Worm (Caenorhabditis elegans) whole organism, late embryonic: Measurements from ENCODE around the gene jbts-14.

ENCODE experiments used
- C08G9.2 ChIP-seq: sonication (generic microtip); optimal IDR thresholded peaks from 2 replicates; lab custom pipeline; 2016; ENCODE audit warnings: mild to moderate bottlenecking, missing genetic modification characterization, moderate library complexity, missing compliant biosample characterization
- ama-1 ChIP-seq: fragments of 150-350 bp; optimal IDR thresholded peaks from 2 replicates; lab custom pipeline; 2014
- ceh-19 ChIP-seq: fragments of 200-800 bp; sonication (Bioruptor generic); optimal IDR thresholded peaks from 2 replicates; lab custom pipeline; 2018; ENCODE audit warnings: mild to moderate bottlenecking, missing genetic modification characterization, missing compliant biosample characterization
- che-1 ChIP-seq: sonication (generic microtip); optimal IDR thresholded peaks from 2 replicates; lab custom pipeline; 2016; ENCODE audit warnings: mild to moderate bottlenecking, missing genetic modification characterization, missing compliant biosample characterization
- dve-1 ChIP-seq: sonication (generic microtip); optimal IDR thresholded peaks from 2 replicates; lab custom pipeline; 2017; ENCODE audit warnings: antibody characterized with exemption, mild to moderate bottlenecking, missing genetic modification characterization, missing compliant biosample characterization
- elt-4 ChIP-seq: sonication (generic microtip); optimal IDR thresholded peaks from 2 replicates; lab custom pipeline; 2016; ENCODE audit warnings: missing genetic modification characterization, missing compliant biosample characterization
- eyg-1 ChIP-seq: sonication (generic microtip); optimal IDR thresholded peaks from 2 replicates; lab custom pipeline; 2016; ENCODE audit warnings: missing genotype, missing genetic modification characterization, missing compliant biosample characterization
- fkh-10 ChIP-seq: fragments of 150-350 bp; optimal IDR thresholded peaks from 2 replicates; lab custom pipeline; 2014; ENCODE audit warnings: missing biosample characterization, missing genetic modification reagents, missing genetic modification characterization
- hlh-15 ChIP-seq: sonication (generic microtip); optimal IDR thresholded peaks from 2 replicates; lab custom pipeline; 2016; ENCODE audit warnings: missing genetic modification characterization, missing compliant biosample characterization
- lin-11 ChIP-seq: fragments of 200-800 bp; sonication (Bioruptor generic); optimal IDR thresholded peaks from 2 replicates; lab custom pipeline; 2018; ENCODE audit warnings: mild to moderate bottlenecking, missing genetic modification characterization, missing compliant biosample characterization
- nhr-11 ChIP-seq: fragments of 150-350 bp; optimal IDR thresholded peaks from 2 replicates; lab custom pipeline; 2014; ENCODE audit warnings: missing biosample characterization, missing genetic modification characterization
- unc-86 ChIP-seq: sonication (generic microtip); optimal IDR thresholded peaks from 2 replicates; lab custom pipeline; 2016; ENCODE audit warnings: missing genetic modification characterization, missing compliant biosample characterization
- ztf-16 ChIP-seq: sonication (generic microtip); optimal IDR thresholded peaks from 2 replicates; lab custom pipeline; 2017; ENCODE audit warnings: missing genetic modification characterization, missing compliant biosample characterization

ce11 chrX:8737801-8738200 lies 33.7 kb downstream of the jbts-14 start:
- TF ChIP-seq lin-11 (tag; lab: Kevin White, UChicago) (no peak), elt-4 (tag; lab: Kevin White, UChicago) (no peak), dve-1 (no peak), unc-86 (tag; lab: Kevin White, UChicago) (no peak), ztf-16 (tag; lab: Kevin White, UChicago) (no peak), hlh-15 (no peak), nhr-11 (tag; lab: Kevin White, UChicago) (no peak), fkh-10 (GFP tag; lab: Kevin White, UChicago) (no peak), C08G9.2 (no peak), ceh-19 (no peak), che-1 (no peak), eyg-1 (tag; lab: Kevin White, UChicago) (no peak), ama-1 (lab: Kevin White, UChicago) (no peak)
